Fruit fly (Drosophila melanogaster) whole organism: ENCODE results near the gene CG10035.

Experiments used
- CG8478 ChIP-seq: fragments of >200 bp; optimal IDR thresholded peaks from 2 replicates; lab custom pipeline; 2018; ENCODE audit warnings: inconsistent platforms
- psq ChIP-seq: fragments of >200 bp; optimal IDR thresholded peaks from 2 replicates; lab custom pipeline; 2017

- TF ChIP-seq CG8478 (lab: Kevin White, UChicago) (no peak), psq (lab: Kevin White, UChicago) (no peak)
Measured at dm6 chr3R:12378200-12378599, 4.3 kb downstream of the CG10035 start, which contains the start of gene GstD7.
